Fruit fly (Drosophila melanogaster): Measurements from ENCODE around the gene CYLD.

Gene CYLD

dm6 chr2L:10306518-10307260 is 7.0 kb upstream of the CYLD start, which contains the start of the genes CG5390 and CG4968 (continued):
- TF ChIP-seq Fer2 (tag; optimal IDR thresholded peaks at IDR 0.05): peak; percentile 59
- peak; percentile 88 for TF ChIP-seq lbe (GFP tag; optimal IDR thresholded peaks at IDR 0.05)
- peak; percentile 98 for TF ChIP-seq CG9437 (GFP tag; optimal IDR thresholded peaks at IDR 0.05)
- TF ChIP-seq ttk (GFP tag; IDR thresholded peaks at IDR 0.05): peak; percentile 32; the same call in 1 of the 2 replicates
- peak; percentile 71 for TF ChIP-seq CG7556 (GFP tag; optimal IDR thresholded peaks at IDR 0.05)
- TF ChIP-seq sd (tag; optimal IDR thresholded peaks at IDR 0.05): peak; percentile 71
- peak; percentile 82 for TF ChIP-seq row (GFP tag; IDR thresholded peaks at IDR 0.05)
- TF ChIP-seq dysf (GFP tag; IDR thresholded peaks at IDR 0.05): peak; percentile 55; the same call in 1 of the 3 replicates
- TF ChIP-seq abd-A (tag; optimal IDR thresholded peaks at IDR 0.05): no peak
- 0 out of 2 replicates have a peak, but pooled peaks have one; percentile 27 for TF ChIP-seq CG10321 (GFP tag; IDR thresholded peaks at IDR 0.05)
- no peak for TF ChIP-seq CG4404 (GFP tag; IDR thresholded peaks at IDR 0.05)
- peak; percentile 3 for TF ChIP-seq ems (GFP tag; optimal IDR thresholded peaks at IDR 0.05)
- no peak for TF ChIP-seq C15 (GFP tag; IDR thresholded peaks at IDR 0.05)
- TF ChIP-seq Scr (GFP tag; IDR thresholded peaks at IDR 0.05; ENCODE audit: partially characterized antibody): peak; percentile 35; the same call in 1 of the 2 replicates
- peak; percentile 70 for TF ChIP-seq CG14710 (tag; optimal IDR thresholded peaks at IDR 0.05)
- TF ChIP-seq CG6654 (GFP tag; optimal IDR thresholded peaks at IDR 0.05): no peak
- peak; percentile 82 for TF ChIP-seq vvl (GFP tag; IDR thresholded peaks at IDR 0.05)
- no peak for TF ChIP-seq CG5245 (GFP tag; optimal IDR thresholded peaks at IDR 0.05)
- no peak for TF ChIP-seq emc (GFP tag; optimal IDR thresholded peaks at IDR 0.05)
- no peak for TF ChIP-seq CkIIα-i1 (GFP tag; IDR thresholded peaks at IDR 0.05)
- peak; percentile 12 for TF ChIP-seq CTCF (GFP tag; optimal IDR thresholded peaks at IDR 0.05)
- peak; percentile 50 for TF ChIP-seq CG11723 (GFP tag; optimal IDR thresholded peaks at IDR 0.05)
- TF ChIP-seq fd64A (GFP tag; optimal IDR thresholded peaks at IDR 0.05): no peak
- no peak for TF ChIP-seq sim (GFP tag; IDR thresholded peaks at IDR 0.05)
- TF ChIP-seq trem (tag; optimal IDR thresholded peaks at IDR 0.05): peak; percentile 95
- no peak for TF ChIP-seq bcd (GFP tag; optimal IDR thresholded peaks at IDR 0.05)
- peak; percentile 70 for TF ChIP-seq CG4328 (GFP tag; optimal IDR thresholded peaks at IDR 0.05)
- TF ChIP-seq CG9609 (GFP tag; optimal IDR thresholded peaks at IDR 0.05): no peak
- no peak for TF ChIP-seq CG12744 (GFP tag; optimal IDR thresholded peaks at IDR 0.05)
- peak; percentile 1 for TF ChIP-seq chn (GFP tag; optimal IDR thresholded peaks at IDR 0.05)
- no peak for TF ChIP-seq bab2 (GFP tag; optimal IDR thresholded peaks at IDR 0.05)
- no peak for TF ChIP-seq ham (GFP tag; IDR thresholded peaks at IDR 0.05)
- TF ChIP-seq CG18599 (GFP tag; optimal IDR thresholded peaks at IDR 0.05): peak; percentile 79
- TF ChIP-seq Sox102F (GFP tag; optimal IDR thresholded peaks at IDR 0.05): no peak
- TF ChIP-seq Fer3 (tag; optimal IDR thresholded peaks at IDR 0.05): peak; percentile 77
- TF ChIP-seq CG17802 (tag; optimal IDR thresholded peaks at IDR 0.05): peak; percentile 7
- no peak for TF ChIP-seq Poxn (GFP tag; IDR thresholded peaks at IDR 0.05)
- TF ChIP-seq sr (GFP tag; IDR thresholded peaks at IDR 0.05): no peak
- TF ChIP-seq ase (GFP tag; IDR thresholded peaks at IDR 0.05): peak; percentile 49; the same call in 1 of the 3 replicates
- TF ChIP-seq CG3726 (GFP tag; IDR thresholded peaks at IDR 0.05): no peak
- TF ChIP-seq CG4424 (GFP tag; optimal IDR thresholded peaks at IDR 0.05): peak; percentile 57
- peak; percentile 56 for TF ChIP-seq CrebB (tag; optimal IDR thresholded peaks at IDR 0.05)
- TF ChIP-seq tio (GFP tag; optimal IDR thresholded peaks at IDR 0.05): peak; percentile 22
- TF ChIP-seq CG6175 (GFP tag; IDR thresholded peaks at IDR 0.05): no peak
- peak; percentile 72 for TF ChIP-seq bbx (GFP tag; IDR thresholded peaks at IDR 0.05; ENCODE audit: partially characterized antibody)
- TF ChIP-seq tup (GFP tag; optimal IDR thresholded peaks at IDR 0.05): peak; percentile 35
- peak; percentile 49 for TF ChIP-seq Ssrp (tag; optimal IDR thresholded peaks at IDR 0.05)
- TF ChIP-seq unpg (GFP tag; optimal IDR thresholded peaks at IDR 0.05): peak; percentile 81
- TF ChIP-seq Ets65A (GFP tag): peak; percentile 89
- TF ChIP-seq sob (GFP tag; IDR thresholded peaks at IDR 0.05): peak; percentile 65
